Worm (Caenorhabditis elegans) whole organism, early embryonic: ENCODE measurements around the gene M199.2.

Source experiments
- aly-1 ChIP-seq: sonication (generic microtip); optimal IDR thresholded peaks from 2 replicates; lab custom pipeline; 2016; ENCODE audit warnings: missing genetic modification characterization, missing compliant biosample characterization
- ama-1 ChIP-seq: fragments of 150-350 bp; optimal IDR thresholded peaks from 2 replicates; lab custom pipeline; 2014
- ceh-13 ChIP-seq: fragments of 200-800 bp; sonication (Bioruptor generic); optimal IDR thresholded peaks from 2 replicates; lab custom pipeline; 2018; ENCODE audit warnings: mild to moderate bottlenecking, missing genetic modification characterization, missing compliant biosample characterization
- ceh-36 ChIP-seq: sonication (generic microtip); optimal IDR thresholded peaks from 2 replicates; lab custom pipeline; 2016; ENCODE audit warnings: missing genetic modification characterization, inconsistent platforms, missing compliant biosample characterization
- ets-7 ChIP-seq: sonication (generic microtip); optimal IDR thresholded peaks from 2 replicates; lab custom pipeline; 2016; ENCODE audit warnings: missing genotype, missing genetic modification characterization, missing compliant biosample characterization
- flt-1 ChIP-seq: fragments of 200-800 bp; sonication (Bioruptor generic); IDR thresholded peaks from 2 replicates; pipeline ENCODE4 v1.3.6; 2022; ENCODE audit warnings: missing genetic modification characterization, missing compliant biosample characterization
- hmbx-1 ChIP-seq: sonication (generic microtip); optimal IDR thresholded peaks from 2 replicates; lab custom pipeline; 2016; ENCODE audit warnings: mild to moderate bottlenecking, missing genetic modification characterization, missing compliant biosample characterization
- hmg-4 ChIP-seq: fragments of 200-800 bp; sonication (Bioruptor generic); optimal IDR thresholded peaks from 2 replicates; lab custom pipeline; 2018; ENCODE audit warnings: mild to moderate bottlenecking, missing genetic modification characterization, missing compliant biosample characterization
- hnd-1 ChIP-seq: sonication (generic microtip); optimal IDR thresholded peaks from 2 replicates; lab custom pipeline; 2016; ENCODE audit warnings: missing genetic modification characterization, missing compliant biosample characterization
- pes-1 ChIP-seq: fragments of 200-800 bp; sonication (Bioruptor generic); IDR thresholded peaks from 2 replicates; pipeline ENCODE4 v1.3.6; 2022; ENCODE audit warnings: missing genetic modification reagents, missing genetic modification characterization, missing compliant biosample characterization
- sea-1 ChIP-seq: fragments of 200-800 bp; sonication (Bioruptor generic); conservative IDR thresholded peaks from 2 replicates; pipeline ENCODE4 v1.3.6; 2022; ENCODE audit warnings: missing genetic modification characterization, missing compliant biosample characterization
- tbx-11 ChIP-seq: fragments of 200-800 bp; sonication (Bioruptor generic); IDR thresholded peaks from 2 replicates; pipeline ENCODE4 v1.3.6; 2022; ENCODE audit warnings: missing genetic modification characterization, missing compliant biosample characterization
- tbx-37 ChIP-seq: fragments of 200-800 bp; sonication (Bioruptor generic); conservative IDR thresholded peaks from 2 replicates; pipeline ENCODE4 v1.3.6; 2022; ENCODE audit warnings: missing genetic modification reagents, missing genetic modification characterization, missing compliant biosample characterization
- tra-4 ChIP-seq: sonication (generic microtip); optimal IDR thresholded peaks from 2 replicates; lab custom pipeline; 2017; ENCODE audit warnings: missing genetic modification characterization, missing compliant biosample characterization

DNA sequence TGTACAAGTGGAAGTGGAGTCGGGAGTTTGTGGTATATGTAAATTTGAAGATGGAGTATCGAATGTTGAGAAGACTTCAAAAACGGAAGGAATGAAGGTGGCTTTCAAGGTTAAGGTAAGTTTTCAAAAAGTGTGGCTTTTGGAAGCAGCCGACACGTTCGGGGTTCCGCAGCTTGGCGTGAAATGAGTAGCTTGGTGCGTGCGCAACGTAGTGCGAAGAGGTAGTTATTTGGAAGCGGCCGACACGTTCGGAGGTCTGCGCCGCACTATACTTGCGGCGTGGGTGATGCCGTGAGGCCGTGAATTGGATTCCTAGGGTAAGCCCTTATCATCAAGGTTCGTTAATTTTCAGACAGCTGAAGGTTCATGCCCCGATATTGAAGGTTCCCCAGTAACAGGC, 12.2 kb downstream of the M199.2 start, which contains the start of gene clec-189:
- TF ChIP-seq tbx-37 (GFP tag; lab: Robert Waterston, UW) (no peak), ama-1 (lab: Kevin White, UChicago) (no peak), tra-4 (no peak), flt-1 (GFP tag; lab: Robert Waterston, UW) (no peak), pes-1 (GFP tag; lab: Robert Waterston, UW) (no peak), tbx-11 (GFP tag; lab: Robert Waterston, UW) (no peak), hmbx-1 (tag; lab: Kevin White, UChicago) (no peak), sea-1 (no peak), aly-1 (tag; lab: Kevin White, UChicago) (no peak), ceh-36 (tag; lab: Kevin White, UChicago) (no peak), ets-7 (tag; lab: Kevin White, UChicago) (no peak), hmg-4 (GFP tag; lab: Kevin White, UChicago) (no peak), ceh-13 (no peak), hnd-1 (tag; lab: Kevin White, UChicago) (no peak)
